Fruit fly (Drosophila melanogaster) whole organism, embryonic: Measurements from ENCODE around the gene Prm.

Experiments
- Bgb ChIP-seq: fragments of 200-800 bp; sonication (Bioruptor generic); IDR thresholded peaks from 2 replicates; pipeline ENCODE4 v1.3.6; 2022; ENCODE audit warnings: missing biosample characterization, missing genetic modification characterization; ENCODE audit not compliant: partially characterized antibody
- CG10267 ChIP-seq: fragments of 200-800 bp; sonication (Bioruptor generic); optimal IDR thresholded peaks from 2 replicates; lab custom pipeline; 2018; ENCODE audit warnings: missing biosample characterization, mild to moderate bottlenecking, missing genetic modification characterization, moderate library complexity
- CG11093 ChIP-seq: fragments of 200-800 bp; sonication (Bioruptor generic); IDR thresholded peaks from 3 replicates; pipeline ENCODE4 v1.3.6; 2022; ENCODE audit warnings: missing biosample characterization, missing genetic modification characterization
- CG12769 ChIP-seq: fragments of 200-800 bp; sonication (Bioruptor generic); optimal IDR thresholded peaks from 2 replicates; lab custom pipeline; 2019; ENCODE audit warnings: missing biosample characterization, mild to moderate bottlenecking, missing genetic modification characterization, moderate library complexity
- CG13296 ChIP-seq: fragments of 200-800 bp; sonication (Bioruptor generic); optimal IDR thresholded peaks from 3 replicates; lab custom pipeline; 2018; ENCODE audit warnings: missing biosample characterization, mild to moderate bottlenecking, missing genetic modification characterization
- CG1647 ChIP-seq: fragments of 200-800 bp; sonication (Bioruptor generic); optimal IDR thresholded peaks from 3 replicates; lab custom pipeline; 2016; ENCODE audit warnings: missing biosample characterization, missing genetic modification characterization
- CG17612 ChIP-seq: fragments of 200-800 bp; sonication (Bioruptor generic); IDR thresholded peaks from 2 replicates; pipeline ENCODE4 v1.3.6; 2022; ENCODE audit warnings: missing biosample characterization, missing genetic modification characterization
- CG17912 ChIP-seq: fragments of 200-800 bp; sonication (Bioruptor generic); optimal IDR thresholded peaks from 2 replicates; lab custom pipeline; 2018; ENCODE audit warnings: missing biosample characterization, mild to moderate bottlenecking, missing genetic modification characterization
- CG18599 ChIP-seq: fragments of 200-800 bp; sonication (Bioruptor generic); optimal IDR thresholded peaks from 3 replicates; lab custom pipeline; 2017; ENCODE audit warnings: missing biosample characterization, missing genetic modification characterization, mild to moderate bottlenecking, moderate library complexity, missing genetic modification reagents
- CG2875 ChIP-seq: fragments of 200-800 bp; sonication (Bioruptor generic); optimal IDR thresholded peaks from 2 replicates; lab custom pipeline; 2017; ENCODE audit warnings: missing biosample characterization, mild to moderate bottlenecking, missing genetic modification characterization, missing genetic modification reagents
- CG31441 ChIP-seq: fragments of 200-800 bp; sonication (Bioruptor generic); IDR thresholded peaks from 2 replicates; pipeline ENCODE4 v1.3.6; 2022; ENCODE audit warnings: missing biosample characterization, missing genetic modification characterization
- CG4404 ChIP-seq: fragments of 200-800 bp; sonication (Bioruptor generic); IDR thresholded peaks from 2 replicates; pipeline ENCODE4 v1.3.6; 2022; ENCODE audit warnings: missing biosample characterization, missing genetic modification characterization
- CG4424 ChIP-seq: fragments of 200-800 bp; sonication (Bioruptor generic); optimal IDR thresholded peaks from 3 replicates; lab custom pipeline; 2016; ENCODE audit warnings: missing biosample characterization, missing genetic modification characterization
- CG4617 ChIP-seq: fragments of 200-800 bp; sonication (Bioruptor generic); optimal IDR thresholded peaks from 3 replicates; lab custom pipeline; 2016; ENCODE audit warnings: missing biosample characterization, missing genetic modification characterization, borderline replicate concordance
- CG4820 ChIP-seq: fragments of 200-800 bp; sonication (Bioruptor generic); optimal IDR thresholded peaks from 3 replicates; lab custom pipeline; 2016; ENCODE audit warnings: missing biosample characterization, missing genetic modification characterization
- CG5245 ChIP-seq: fragments of 200-800 bp; sonication (Bioruptor generic); optimal IDR thresholded peaks from 3 replicates; lab custom pipeline; 2016; ENCODE audit warnings: missing biosample characterization, missing genetic modification characterization
- CG8388 ChIP-seq: fragments of 200-800 bp; sonication (Bioruptor generic); optimal IDR thresholded peaks from 2 replicates; lab custom pipeline; 2019; ENCODE audit warnings: missing biosample characterization, mild to moderate bottlenecking, missing genetic modification characterization, moderate library complexity
- CG8765 ChIP-seq: fragments of 200-800 bp; sonication (Bioruptor generic); IDR thresholded peaks from 2 replicates; pipeline ENCODE4 v1.3.6; 2022; ENCODE audit warnings: missing biosample characterization, missing genetic modification characterization
- CG8924 ChIP-seq: fragments of 200-800 bp; optimal IDR thresholded peaks from 3 replicates; lab custom pipeline; 2019; ENCODE audit warnings: missing biosample characterization, mild to moderate bottlenecking, missing genetic modification characterization, moderate library complexity
- CG9437 ChIP-seq: fragments of 200-800 bp; sonication (Bioruptor generic); optimal IDR thresholded peaks from 2 replicates; lab custom pipeline; 2018; ENCODE audit warnings: missing biosample characterization, mild to moderate bottlenecking, missing genetic modification characterization
- Dp ChIP-seq: fragments of 200-800 bp; sonication (Bioruptor generic); optimal IDR thresholded peaks from 2 replicates; lab custom pipeline; 2018; ENCODE audit warnings: missing biosample characterization, mild to moderate bottlenecking, missing genetic modification characterization, moderate library complexity
- Hey ChIP-seq: fragments of 200-800 bp; sonication (Bioruptor generic); optimal IDR thresholded peaks from 3 replicates; lab custom pipeline; 2018; ENCODE audit warnings: missing biosample characterization, mild to moderate bottlenecking, missing genetic modification characterization
- Jarid2 ChIP-seq: fragments of 200-800 bp; sonication (Bioruptor generic); optimal IDR thresholded peaks from 3 replicates; lab custom pipeline; 2017; ENCODE audit warnings: mild to moderate bottlenecking, missing biosample characterization, missing genetic modification reagents, missing genetic modification characterization
- Med ChIP-seq: fragments of 200-800 bp; sonication (Bioruptor generic); peaks from one replicate; lab custom pipeline; 2016; ENCODE audit warnings: missing biosample characterization, missing genetic modification characterization, mild to moderate bottlenecking, inconsistent platforms, moderate library complexity
- Mrtf ChIP-seq: fragments of 200-800 bp; sonication (Bioruptor generic); IDR thresholded peaks from 3 replicates; pipeline ENCODE4 v1.3.6; 2022; ENCODE audit warnings: missing biosample characterization, missing genetic modification characterization
- Neu2 ChIP-seq: fragments of 200-800 bp; sonication (Bioruptor generic); optimal IDR thresholded peaks from 3 replicates; lab custom pipeline; 2016; ENCODE audit warnings: missing biosample characterization, missing genetic modification characterization, borderline replicate concordance
- Nf-YB ChIP-seq: fragments of 200-800 bp; sonication (Bioruptor generic); optimal IDR thresholded peaks from 3 replicates; lab custom pipeline; 2019; ENCODE audit warnings: missing biosample characterization, mild to moderate bottlenecking, missing genetic modification characterization, moderate library complexity
- Pdp1 ChIP-seq, 2 experiments: fragments of 200-800 bp; sonication (Bioruptor generic); optimal IDR thresholded peaks; 3 replicates each; lab custom pipeline; 2016; ENCODE audit warnings: missing biosample characterization in 2 of 2, missing genetic modification characterization in 2 of 2, mild to moderate bottlenecking in 1 of 2, moderate library complexity in 1 of 2
- Ptx1 ChIP-seq: fragments of 200-800 bp; sonication (Bioruptor generic); IDR thresholded peaks from 2 replicates; pipeline ENCODE4 v1.3.6; 2022; ENCODE audit warnings: missing biosample characterization, missing genetic modification characterization
- Rfx ChIP-seq: fragments of 200-800 bp; sonication (Bioruptor generic); IDR thresholded peaks from 2 replicates; pipeline ENCODE4 v1.3.6; 2022; ENCODE audit warnings: missing biosample characterization, missing genetic modification characterization
- Xbp1 ChIP-seq: fragments of 200-800 bp; sonication (Bioruptor generic); optimal IDR thresholded peaks from 3 replicates; lab custom pipeline; 2016; ENCODE audit warnings: missing biosample characterization, mild to moderate bottlenecking, missing genetic modification characterization
- al ChIP-seq: fragments of 200-800 bp; sonication (Bioruptor generic); IDR thresholded peaks from 2 replicates; pipeline ENCODE4 v1.3.6; 2022; ENCODE audit warnings: missing biosample characterization, missing genetic modification characterization
- bbx ChIP-seq: fragments of 200-800 bp; sonication (Bioruptor generic); IDR thresholded peaks from 2 replicates; pipeline ENCODE4 v1.3.6; 2022; ENCODE audit warnings: missing biosample characterization, missing genetic modification characterization; ENCODE audit not compliant: partially characterized antibody
- chinmo ChIP-seq: fragments of 200-800 bp; sonication (Bioruptor generic); IDR thresholded peaks from 4 replicates; pipeline ENCODE4 v1.3.6; 2022; ENCODE audit warnings: missing biosample characterization, missing genetic modification characterization; ENCODE audit not compliant: partially characterized antibody
- crol ChIP-seq: fragments of 200-800 bp; sonication (Bioruptor generic); IDR thresholded peaks from 2 replicates; pipeline ENCODE4 v1.3.6; 2022; ENCODE audit warnings: missing biosample characterization, missing genetic modification characterization
- da ChIP-seq: fragments of 200-800 bp; sonication (Bioruptor generic); optimal IDR thresholded peaks from 2 replicates; lab custom pipeline; 2016; ENCODE audit warnings: missing biosample characterization, missing genetic modification characterization
- dati ChIP-seq: fragments of 200-800 bp; sonication (Bioruptor generic); IDR thresholded peaks from 2 replicates; pipeline ENCODE4 v1.3.6; 2022; ENCODE audit warnings: missing biosample characterization, missing genetic modification characterization
- dimm ChIP-seq: fragments of 200-800 bp; sonication (Bioruptor generic); IDR thresholded peaks from 2 replicates; pipeline ENCODE4 v1.3.6; 2022; ENCODE audit warnings: missing biosample characterization, missing genetic modification characterization
- exex ChIP-seq: fragments of 200-800 bp; sonication (Bioruptor generic); optimal IDR thresholded peaks from 4 replicates; lab custom pipeline; 2018; ENCODE audit warnings: missing biosample characterization, mild to moderate bottlenecking, missing genetic modification characterization, moderate library complexity
- gt ChIP-seq: fragments of 200-800 bp; sonication (Bioruptor generic); IDR thresholded peaks from 2 replicates; pipeline ENCODE4 v1.3.6; 2022; ENCODE audit warnings: missing biosample characterization, missing genetic modification characterization
- kay ChIP-seq: fragments of 200-800 bp; sonication (Bioruptor generic); optimal IDR thresholded peaks from 2 replicates; lab custom pipeline; 2016; ENCODE audit warnings: missing biosample characterization, missing genetic modification characterization
- klu ChIP-seq: fragments of 200-800 bp; sonication (Bioruptor generic); IDR thresholded peaks from 2 replicates; pipeline ENCODE4 v1.3.6; 2022; ENCODE audit warnings: missing biosample characterization, missing genetic modification characterization
- lab ChIP-seq: fragments of 200-800 bp; sonication (Bioruptor generic); optimal IDR thresholded peaks from 3 replicates; lab custom pipeline; 2017; ENCODE audit warnings: missing biosample characterization, missing genetic modification characterization, mild to moderate bottlenecking, moderate library complexity, missing genetic modification reagents
- luna ChIP-seq: fragments of 200-800 bp; sonication (Bioruptor generic); optimal IDR thresholded peaks from 2 replicates; lab custom pipeline; 2016; ENCODE audit warnings: missing biosample characterization, missing genetic modification characterization
- nerfin-2 ChIP-seq: fragments of 200-800 bp; sonication (Bioruptor generic); IDR thresholded peaks from 2 replicates; pipeline ENCODE4 v1.3.6; 2022; ENCODE audit warnings: missing biosample characterization, missing genetic modification characterization; ENCODE audit not compliant: partially characterized antibody
- pfk ChIP-seq: fragments of 200-800 bp; sonication (Bioruptor generic); optimal IDR thresholded peaks from 2 replicates; lab custom pipeline; 2018; ENCODE audit warnings: missing biosample characterization, mild to moderate bottlenecking, missing genetic modification characterization, moderate library complexity
- sd ChIP-seq: fragments of 200-800 bp; sonication (Bioruptor generic); optimal IDR thresholded peaks from 3 replicates; lab custom pipeline; 2018; ENCODE audit warnings: missing biosample characterization, mild to moderate bottlenecking, missing genetic modification characterization, moderate library complexity
- sens ChIP-seq: fragments of 200-800 bp; sonication (Bioruptor generic); peaks from one replicate; lab custom pipeline; 2016; ENCODE audit warnings: missing biosample characterization, missing genetic modification characterization
- sr ChIP-seq: fragments of 200-800 bp; sonication (Bioruptor generic); IDR thresholded peaks from 3 replicates; pipeline ENCODE4 v1.3.6; 2022; ENCODE audit warnings: missing biosample characterization, missing genetic modification characterization
- tll ChIP-seq, 2 experiments: fragments of 200-800 bp in 1 of 2; fragments of >200 bp in 1 of 2; sonication (Bioruptor generic) in 1 of 2; optimal IDR thresholded peaks; 2 replicates each; lab custom pipeline; 2017 to 2019; ENCODE audit warnings: missing biosample characterization in 2 of 2, missing genetic modification characterization in 2 of 2, mild to moderate bottlenecking in 1 of 2, moderate library complexity in 1 of 2
- zf30C ChIP-seq: fragments of 200-800 bp; sonication (Bioruptor generic); optimal IDR thresholded peaks from 3 replicates; lab custom pipeline; 2018; ENCODE audit warnings: missing biosample characterization, mild to moderate bottlenecking, missing genetic modification characterization

Gene Prm

dm6 chr3L:8707075-8707474 lies 38.0 kb downstream of the Prm start (continued):
- TF ChIP-seq luna (GFP tag; lab: Kevin White, UChicago) = no peak
- TF ChIP-seq kay (GFP tag; lab: Kevin White, UChicago) = no peak
- TF ChIP-seq dimm (GFP tag; lab: Robert Waterston, UW) = no peak
- no peak for TF ChIP-seq Hey
- TF ChIP-seq CG8388 = no peak
- no peak for TF ChIP-seq CG18599 (GFP tag; lab: Kevin White, UChicago)
- no peak for TF ChIP-seq chinmo
- no peak for TF ChIP-seq CG4424 (GFP tag; lab: Kevin White, UChicago)
- TF ChIP-seq CG17612 (GFP tag; lab: Robert Waterston, UW) = no peak
- TF ChIP-seq CG10267 (tag; lab: Kevin White, UChicago) = no peak
- TF ChIP-seq zf30C (GFP tag; lab: Kevin White, UChicago) = no peak
- no peak for TF ChIP-seq klu (GFP tag; lab: Robert Waterston, UW)
- no peak for TF ChIP-seq Dp (GFP tag; lab: Kevin White, UChicago)
- peak; percentile 64 for TF ChIP-seq Med (GFP tag; lab: Kevin White, UChicago)
- TF ChIP-seq Neu2 (GFP tag; lab: Kevin White, UChicago) = no peak
- TF ChIP-seq sr (GFP tag; lab: Robert Waterston, UW) = no peak
- TF ChIP-seq lab (GFP tag; lab: Kevin White, UChicago) = peak; percentile 41
- no peak for TF ChIP-seq dati (GFP tag; lab: Robert Waterston, UW)
- no peak for TF ChIP-seq tll (GFP tag; optimal IDR thresholded peaks at IDR 0.05; lab: Kevin White, UChicago)
- TF ChIP-seq Xbp1 (GFP tag; lab: Kevin White, UChicago) = no peak
- TF ChIP-seq Pdp1 (GFP tag; optimal IDR thresholded peaks at IDR 0.05; lab: Kevin White, UChicago) = peak in 1 of 2 experiments; percentile 14
- no peak for TF ChIP-seq CG4820 (GFP tag; lab: Kevin White, UChicago)
- no peak for TF ChIP-seq sens (GFP tag; lab: Kevin White, UChicago)
- no peak for TF ChIP-seq Mrtf (GFP tag; lab: Robert Waterston, UW)
- peak; percentile 48 for TF ChIP-seq exex
- no peak for TF ChIP-seq Bgb
- no peak for TF ChIP-seq Nf-YB (GFP tag; lab: Kevin White, UChicago)
- no peak for TF ChIP-seq pfk
- no peak for TF ChIP-seq CG8924
- TF ChIP-seq al (GFP tag; lab: Robert Waterston, UW) = no peak
- TF ChIP-seq CG12769 = peak; percentile 41
- no peak for TF ChIP-seq CG5245 (GFP tag; lab: Kevin White, UChicago)
- TF ChIP-seq CG4404 (GFP tag; lab: Robert Waterston, UW) = no peak
- TF ChIP-seq CG9437 = no peak
- TF ChIP-seq CG4617 (GFP tag; lab: Kevin White, UChicago) = no peak
- TF ChIP-seq nerfin-2 (GFP tag; lab: Robert Waterston, UW) = 0 out of 2 replicates have a peak, but pooled peaks have one; percentile 27
- no peak for TF ChIP-seq CG31441 (GFP tag; lab: Robert Waterston, UW)
- no peak for TF ChIP-seq bbx (GFP tag; lab: Robert Waterston, UW)
- TF ChIP-seq Ptx1 (GFP tag; lab: Robert Waterston, UW) = no peak
- no peak for TF ChIP-seq gt
- TF ChIP-seq CG11093 (GFP tag; lab: Robert Waterston, UW) = no peak
- no peak for TF ChIP-seq CG13296 (GFP tag; lab: Kevin White, UChicago)
- TF ChIP-seq crol = no peak
- TF ChIP-seq CG1647 (GFP tag; lab: Kevin White, UChicago) = no peak
- no peak for TF ChIP-seq Rfx
- no peak for TF ChIP-seq CG17912 (GFP tag; lab: Kevin White, UChicago)
- TF ChIP-seq sd (tag; lab: Kevin White, UChicago) = peak; percentile 60
- no peak for TF ChIP-seq CG8765 (GFP tag; lab: Robert Waterston, UW)
- no peak for TF ChIP-seq da (GFP tag; lab: Kevin White, UChicago)
- TF ChIP-seq Jarid2 (GFP tag; lab: Kevin White, UChicago) = no peak
- no peak for TF ChIP-seq CG2875 (GFP tag; lab: Kevin White, UChicago)
